Worm (Caenorhabditis elegans): ENCODE measurements around the gene C45G9.4.
A peak's percentile ranks its signal among the peaks of the same experiment; 100 is the strongest.

C45G9.4 gene

DNA sequence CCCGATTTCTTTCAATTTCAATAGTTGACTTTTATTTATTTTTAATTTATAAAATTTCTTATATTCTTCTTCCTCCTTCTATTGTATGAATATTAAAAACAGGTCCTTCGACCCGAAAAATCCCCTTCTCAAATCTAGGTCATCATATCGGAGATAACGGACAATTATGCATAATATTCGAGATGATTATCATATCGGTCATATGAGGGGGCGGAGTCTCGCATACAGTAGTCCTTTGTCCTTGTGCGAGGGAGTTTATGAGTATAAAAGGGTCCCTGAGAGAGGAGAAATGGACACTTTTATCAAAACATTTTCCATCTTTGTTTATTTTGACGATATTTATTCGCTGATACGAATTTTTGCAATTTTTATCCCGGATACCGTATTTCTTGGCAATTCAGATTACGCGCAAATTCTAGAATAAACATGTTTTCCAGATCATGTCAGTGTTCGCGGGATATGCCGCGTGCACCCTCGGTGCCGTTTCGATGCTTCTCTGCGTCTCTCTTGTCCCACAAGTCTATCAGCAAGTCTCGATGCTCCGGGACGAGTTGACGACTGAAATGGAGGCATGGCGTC is 44.5 kb downstream of the C45G9.4 start, which contains the start of gene dpy-17:
TSS of gene dpy-17 (plus strand) at position 438 of the 579 bp plus-strand sequence.
- no peak for TF ChIP-seq zag-1 (tag; optimal IDR thresholded peaks at IDR 0.05)
- TF ChIP-seq ztf-1 (GFP tag; conservative IDR thresholded peaks at IDR 0.05) = no peak
- no peak for TF ChIP-seq lin-39 (tag; optimal IDR thresholded peaks at IDR 0.05)
- no peak for TF ChIP-seq peb-1 (tag; optimal IDR thresholded peaks at IDR 0.05)
- no peak for TF ChIP-seq lin-11 (tag; optimal IDR thresholded peaks at IDR 0.05)
- TF ChIP-seq nhr-6 (tag; optimal IDR thresholded peaks at IDR 0.05) = no peak
- TF ChIP-seq alr-1 (tag; optimal IDR thresholded peaks at IDR 0.05) = no peak
- no peak for TF ChIP-seq sma-3 (GFP tag; optimal IDR thresholded peaks at IDR 0.05)
- no peak for TF ChIP-seq ZK546.5 (tag; optimal IDR thresholded peaks at IDR 0.05)
- no peak for TF ChIP-seq unc-39 (tag; optimal IDR thresholded peaks at IDR 0.05)
- no peak for TF ChIP-seq lin-13 (GFP tag; optimal IDR thresholded peaks at IDR 0.05)

DNA sequence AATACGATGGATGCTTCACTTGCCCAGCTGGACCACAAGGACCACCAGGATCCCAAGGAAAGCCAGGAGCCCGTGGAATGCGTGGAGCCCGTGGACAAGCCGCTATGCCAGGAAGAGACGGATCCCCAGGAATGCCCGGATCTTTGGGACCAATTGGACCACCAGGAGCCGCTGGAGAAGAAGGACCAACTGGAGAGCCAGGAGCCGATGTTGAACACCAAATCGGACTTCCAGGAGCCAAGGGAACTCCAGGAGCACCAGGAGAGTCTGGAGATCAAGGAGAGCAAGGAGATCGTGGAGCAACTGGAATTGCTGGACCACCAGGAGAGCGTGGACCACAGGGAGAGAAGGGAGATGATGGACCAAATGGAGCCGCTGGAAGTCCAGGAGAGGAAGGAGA is 45.5 kb downstream of the C45G9.4 start:
- TF ChIP-seq nhr-23 (tag; optimal IDR thresholded peaks at IDR 0.05) = no peak
- no peak for TF ChIP-seq mdl-1 (tag; optimal IDR thresholded peaks at IDR 0.05)
- no peak for TF ChIP-seq nhr-25 (tag; optimal IDR thresholded peaks at IDR 0.05)
- no peak for TF ChIP-seq sma-9 (GFP tag; optimal IDR thresholded peaks at IDR 0.05)
- no peak for TF ChIP-seq sma-9 (tag; optimal IDR thresholded peaks at IDR 0.05)
- no peak for TF ChIP-seq unc-62 (GFP tag; optimal IDR thresholded peaks at IDR 0.05)
- TF ChIP-seq nhr-21 (tag; optimal IDR thresholded peaks at IDR 0.05) = no peak
- no peak for TF ChIP-seq unc-55 (GFP tag; optimal IDR thresholded peaks at IDR 0.05)
- no peak for TF ChIP-seq R02D3.7 (tag; optimal IDR thresholded peaks at IDR 0.05)
- TF ChIP-seq ztf-11 (tag; optimal IDR thresholded peaks at IDR 0.05) = no peak
- TF ChIP-seq nhr-12 (tag; optimal IDR thresholded peaks at IDR 0.05) = no peak
- TF ChIP-seq ZK546.5 (tag; optimal IDR thresholded peaks at IDR 0.05) = no peak
- no peak for TF ChIP-seq ceh-16 (tag; optimal IDR thresholded peaks at IDR 0.05)
- no peak for TF ChIP-seq fos-1 (tag; optimal IDR thresholded peaks at IDR 0.05)
- TF ChIP-seq elt-1 (tag; optimal IDR thresholded peaks at IDR 0.05) = no peak

DNA sequence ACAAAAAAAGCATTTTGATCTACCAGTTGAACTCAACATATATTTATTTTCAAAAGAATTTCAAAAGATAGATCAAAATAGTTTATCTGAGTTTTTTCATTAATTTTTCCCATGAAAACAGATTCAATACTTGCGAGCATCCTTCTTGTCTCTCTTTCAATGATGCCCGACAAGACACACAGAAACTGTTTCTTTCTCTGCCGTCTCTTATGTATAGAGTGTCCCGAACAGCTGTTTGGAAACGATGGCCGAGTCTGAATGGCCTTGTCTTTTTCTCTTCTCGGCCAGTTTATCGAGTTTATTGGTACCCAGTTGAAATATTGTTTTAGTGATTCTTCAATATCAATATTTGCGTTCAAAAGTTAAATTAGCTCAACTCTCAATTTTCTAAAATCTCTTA is 46.2 kb downstream of the C45G9.4 start:
- TF ChIP-seq crh-2 (tag; optimal IDR thresholded peaks at IDR 0.05) (peak; percentile 49), C34F6.9 (tag; optimal IDR thresholded peaks at IDR 0.05) (peak; percentile 89), unc-55 (GFP tag; optimal IDR thresholded peaks at IDR 0.05) (peak; percentile 75), sma-3 (GFP tag; optimal IDR thresholded peaks at IDR 0.05) (peak; percentile 21), sem-4 (tag; optimal IDR thresholded peaks at IDR 0.05) (peak; percentile 48), nhr-25 (tag; optimal IDR thresholded peaks at IDR 0.05) (no peak), nhr-10 (tag; optimal IDR thresholded peaks at IDR 0.05) (peak; percentile 29), lsy-2 (tag; optimal IDR thresholded peaks at IDR 0.05) (peak; percentile 27 to 79), gmeb-1 (tag; optimal IDR thresholded peaks at IDR 0.05) (peak; percentile 52), fos-1 (tag; optimal IDR thresholded peaks at IDR 0.05) (peak; percentile 30), elt-3 (tag; optimal IDR thresholded peaks at IDR 0.05) (no peak), sma-9 (GFP tag; optimal IDR thresholded peaks at IDR 0.05) (peak; percentile 78), sma-9 (tag; optimal IDR thresholded peaks at IDR 0.05) (no peak), nhr-77 (tag; optimal IDR thresholded peaks at IDR 0.05) (no peak), nhr-129 (tag; optimal IDR thresholded peaks at IDR 0.05) (peak; percentile 79), snpc-4 (tag; optimal IDR thresholded peaks at IDR 0.05) (peak; percentile 24), mab-5 (tag; optimal IDR thresholded peaks at IDR 0.05) (no peak)

DNA sequence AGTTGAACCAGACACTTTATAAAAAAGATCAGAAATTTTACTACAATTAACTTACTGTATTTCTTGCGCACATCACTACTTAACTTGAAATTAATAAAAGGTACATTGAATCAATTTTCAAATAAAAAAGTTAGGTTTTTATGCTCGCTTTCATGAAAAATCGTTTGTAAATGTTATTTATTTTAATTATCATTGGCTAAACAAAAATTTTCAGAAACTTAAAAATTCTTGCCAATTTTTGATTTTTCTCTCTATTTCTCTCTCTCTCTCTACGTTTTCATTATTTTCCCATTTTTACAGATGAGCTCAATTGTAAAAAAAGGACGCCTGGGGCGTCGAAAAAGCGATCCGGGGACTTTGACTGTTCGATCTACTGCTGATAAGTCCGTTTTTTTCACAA is 46.9 kb downstream of the C45G9.4 start, which contains the start of gene sax-2:
TSS of gene sax-2 (plus strand) at position 301 of the 400 bp plus-strand sequence.
- TF ChIP-seq snpc-4 (tag; optimal IDR thresholded peaks at IDR 0.05) = no peak
- TF ChIP-seq F13H6.1 (tag; optimal IDR thresholded peaks at IDR 0.05) = no peak
- no peak for TF ChIP-seq mab-5 (tag; optimal IDR thresholded peaks at IDR 0.05)
- no peak for TF ChIP-seq alr-1 (tag; optimal IDR thresholded peaks at IDR 0.05)
- TF ChIP-seq unc-62 (GFP tag; optimal IDR thresholded peaks at IDR 0.05) = no peak
- no peak for TF ChIP-seq C34F6.9 (tag; optimal IDR thresholded peaks at IDR 0.05)
- TF ChIP-seq peb-1 (tag; optimal IDR thresholded peaks at IDR 0.05) = no peak
- no peak for TF ChIP-seq nhr-25 (tag; optimal IDR thresholded peaks at IDR 0.05)
- no peak for TF ChIP-seq elt-1 (tag; optimal IDR thresholded peaks at IDR 0.05)
- TF ChIP-seq mbf-1 (tag; optimal IDR thresholded peaks at IDR 0.05) = no peak
- no peak for TF ChIP-seq crh-2 (tag; optimal IDR thresholded peaks at IDR 0.05)
- TF ChIP-seq blmp-1 (tag; optimal IDR thresholded peaks at IDR 0.05; ENCODE audit: insufficient read depth) = no peak
- TF ChIP-seq nhr-10 (tag; optimal IDR thresholded peaks at IDR 0.05) = no peak
